Worm (Caenorhabditis elegans) whole organism, young adult: ENCODE measurements around the gene F12F6.7.

ENCODE experiments used
- B0019.2 ChIP-seq: fragments of 200-800 bp; sonication (Bioruptor generic); conservative IDR thresholded peaks from 2 replicates; pipeline ENCODE4 v1.3.6; 2022; ENCODE audit warnings: missing genetic modification reagents, missing genetic modification characterization, missing compliant biosample characterization
- B0336.3 ChIP-seq: fragments of 200-800 bp; sonication (Bioruptor generic); IDR thresholded peaks from 2 replicates; pipeline ENCODE4 v1.3.6; 2022; ENCODE audit warnings: missing genetic modification characterization, missing compliant biosample characterization
- F33H1.4 ChIP-seq: fragments of 200-800 bp; sonication (Bioruptor generic); IDR thresholded peaks from 2 replicates; pipeline ENCODE4 v1.3.6; 2022; ENCODE audit warnings: missing genetic modification reagents, missing genetic modification characterization, missing compliant biosample characterization
- F49E8.2 ChIP-seq: sonication (generic microtip); optimal IDR thresholded peaks from 3 replicates; lab custom pipeline; 2017; ENCODE audit warnings: missing genetic modification characterization, mild to moderate bottlenecking, missing compliant biosample characterization, antibody characterized with exemption, moderate library complexity; ENCODE audit not compliant: insufficient read depth
- Y53F4B.3 ChIP-seq: fragments of 200-800 bp; sonication (Bioruptor generic); IDR thresholded peaks from 2 replicates; pipeline ENCODE4 v1.3.6; 2022; ENCODE audit warnings: missing genetic modification reagents, missing genetic modification characterization, missing compliant biosample characterization
- Y53G8AR.9 ChIP-seq: fragments of 200-800 bp; sonication (Bioruptor generic); conservative IDR thresholded peaks from 2 replicates; pipeline ENCODE4 v1.3.6; 2022; ENCODE audit warnings: missing genetic modification reagents, missing genetic modification characterization, missing compliant biosample characterization
- ama-1 ChIP-seq, 3 experiments: fragments of 150-350 bp in 1 of 3; sonication (generic microtip) in 2 of 3; optimal IDR thresholded peaks; 2 replicates each; lab custom pipeline; 2014 to 2018; ENCODE audit warnings: missing biosample characterization in 2 of 3, missing genetic modification characterization in 2 of 3, missing genetic modification reagents in 2 of 3
- aptf-2 ChIP-seq: fragments of 200-800 bp; sonication (Bioruptor generic); conservative IDR thresholded peaks from 2 replicates; pipeline ENCODE4 v1.3.6; 2022; ENCODE audit warnings: missing genetic modification reagents, missing genetic modification characterization, missing compliant biosample characterization
- atf-7 ChIP-seq: sonication (generic microtip); optimal IDR thresholded peaks from 2 replicates; lab custom pipeline; 2017; ENCODE audit warnings: mild to moderate bottlenecking, missing genetic modification characterization, missing compliant biosample characterization
- attf-5 ChIP-seq: fragments of 200-800 bp; sonication (Bioruptor generic); optimal IDR thresholded peaks from 2 replicates; lab custom pipeline; 2018; ENCODE audit warnings: mild to moderate bottlenecking, missing genetic modification characterization, missing compliant biosample characterization
- attf-6 ChIP-seq: fragments of 200-800 bp; sonication (Bioruptor generic); IDR thresholded peaks from 2 replicates; pipeline ENCODE4 v1.3.6; 2022; ENCODE audit warnings: missing genetic modification reagents, missing genetic modification characterization, missing compliant biosample characterization
- bed-1 ChIP-seq: fragments of 200-800 bp; sonication (Bioruptor generic); IDR thresholded peaks from 2 replicates; pipeline ENCODE4 v1.3.6; 2022; ENCODE audit warnings: missing genetic modification reagents, missing genetic modification characterization, missing compliant biosample characterization
- ceh-40 ChIP-seq: fragments of 200-800 bp; sonication (Bioruptor generic); IDR thresholded peaks from 2 replicates; pipeline ENCODE4 v1.3.6; 2022; ENCODE audit warnings: missing genetic modification characterization, missing compliant biosample characterization
- ceh-79 ChIP-seq: sonication (generic microtip); optimal IDR thresholded peaks from 2 replicates; lab custom pipeline; 2017; ENCODE audit warnings: mild to moderate bottlenecking, missing genetic modification characterization, missing compliant biosample characterization
- dpl-1 ChIP-seq: fragments of 150-350 bp; optimal IDR thresholded peaks from 2 replicates; lab custom pipeline; 2014; ENCODE audit warnings: missing biosample characterization, missing genetic modification reagents, missing genetic modification characterization
- egl-44 ChIP-seq: fragments of 200-800 bp; sonication (Bioruptor generic); IDR thresholded peaks from 2 replicates; pipeline ENCODE4 v1.3.6; 2022; ENCODE audit warnings: missing genetic modification reagents, missing genetic modification characterization, missing compliant biosample characterization
- egrh-3 ChIP-seq: fragments of 200-800 bp; sonication (Bioruptor generic); IDR thresholded peaks from 2 replicates; pipeline ENCODE4 v1.3.6; 2022; ENCODE audit warnings: missing genetic modification reagents, missing genetic modification characterization, missing compliant biosample characterization
- ekl-4 ChIP-seq: fragments of 200-800 bp; sonication (Bioruptor generic); IDR thresholded peaks from 2 replicates; pipeline ENCODE4 v1.3.6; 2022; ENCODE audit warnings: missing genetic modification reagents, missing genetic modification characterization, missing compliant biosample characterization
- fkh-3 ChIP-seq: sonication (generic microtip); optimal IDR thresholded peaks from 2 replicates; lab custom pipeline; 2016; ENCODE audit warnings: mild to moderate bottlenecking, missing genetic modification characterization, missing compliant biosample characterization
- gei-17 ChIP-seq: fragments of 200-800 bp; sonication (Bioruptor generic); optimal IDR thresholded peaks from 2 replicates; lab custom pipeline; 2018; ENCODE audit warnings: mild to moderate bottlenecking, missing genetic modification characterization, missing compliant biosample characterization
- him-1 ChIP-seq: sonication (generic microtip); optimal IDR thresholded peaks from 2 replicates; lab custom pipeline; 2016; ENCODE audit warnings: missing genotype, missing genetic modification reagents, missing genetic modification characterization, missing compliant biosample characterization
- hrde-1 ChIP-seq: sonication (generic microtip); optimal IDR thresholded peaks from 2 replicates; lab custom pipeline; 2016; ENCODE audit warnings: missing genetic modification characterization, mild to moderate bottlenecking, missing compliant biosample characterization, moderate library complexity, missing genotype, missing genetic modification reagents, borderline replicate concordance
- lin-26 ChIP-seq: fragments of 200-800 bp; sonication (Bioruptor generic); IDR thresholded peaks from 2 replicates; pipeline ENCODE4 v1.3.6; 2022; ENCODE audit warnings: missing genetic modification reagents, missing genetic modification characterization, missing compliant biosample characterization
- lir-1 ChIP-seq: fragments of 200-800 bp; sonication (Bioruptor generic); conservative IDR thresholded peaks from 2 replicates; pipeline ENCODE4 v1.3.6; 2022; ENCODE audit warnings: missing genetic modification reagents, missing genetic modification characterization, missing compliant biosample characterization
- lsy-27 ChIP-seq: sonication (generic microtip); optimal IDR thresholded peaks from 2 replicates; lab custom pipeline; 2017; ENCODE audit warnings: missing genetic modification characterization, mild to moderate bottlenecking, missing compliant biosample characterization, antibody characterized with exemption, missing genotype, borderline replicate concordance; ENCODE audit not compliant: insufficient read depth
- madf-3 ChIP-seq: fragments of 200-800 bp; sonication (Bioruptor generic); IDR thresholded peaks from 2 replicates; pipeline ENCODE4 v1.3.6; 2022; ENCODE audit warnings: missing genetic modification reagents, missing genetic modification characterization, missing compliant biosample characterization
- madf-6 ChIP-seq: fragments of 200-800 bp; sonication (Bioruptor generic); IDR thresholded peaks from 2 replicates; pipeline ENCODE4 v1.3.6; 2022; ENCODE audit warnings: missing genetic modification reagents, missing genetic modification characterization, missing compliant biosample characterization
- mes-4 ChIP-seq: sonication (generic microtip); optimal IDR thresholded peaks from 2 replicates; lab custom pipeline; 2016; ENCODE audit warnings: missing genotype, missing genetic modification characterization, missing compliant biosample characterization
- nfya-2 ChIP-seq: fragments of 200-800 bp; sonication (Bioruptor generic); IDR thresholded peaks from 2 replicates; pipeline ENCODE4 v1.3.6; 2022; ENCODE audit warnings: missing genetic modification reagents, missing genetic modification characterization, missing compliant biosample characterization
- nfyb-1 ChIP-seq: fragments of 200-800 bp; sonication (Bioruptor generic); IDR thresholded peaks from 2 replicates; pipeline ENCODE4 v1.3.6; 2022; ENCODE audit warnings: missing genetic modification reagents, missing genetic modification characterization, missing compliant biosample characterization
- nhr-179 ChIP-seq: sonication (generic microtip); optimal IDR thresholded peaks from 2 replicates; lab custom pipeline; 2016; ENCODE audit warnings: mild to moderate bottlenecking, missing genetic modification characterization, missing compliant biosample characterization
- nhr-90 ChIP-seq: sonication (generic microtip); optimal IDR thresholded peaks from 2 replicates; lab custom pipeline; 2016; ENCODE audit warnings: missing genotype, mild to moderate bottlenecking, missing genetic modification characterization, missing compliant biosample characterization
- pbrm-1 ChIP-seq: fragments of 200-800 bp; sonication (Bioruptor generic); IDR thresholded peaks from 2 replicates; pipeline ENCODE4 v1.3.6; 2022; ENCODE audit warnings: missing genetic modification reagents, missing genetic modification characterization, missing compliant biosample characterization
- pha-4 ChIP-seq: fragments of 150-350 bp; sonication (generic microtip); optimal IDR thresholded peaks from 2 replicates; lab custom pipeline; 2014; ENCODE audit warnings: missing biosample characterization, missing genetic modification reagents, missing genetic modification characterization
- rec-8 ChIP-seq, 2 experiments: sonication (generic microtip); optimal IDR thresholded peaks; 2 replicates each; lab custom pipeline; 2016; ENCODE audit warnings: mild to moderate bottlenecking in 2 of 2, missing genetic modification characterization in 2 of 2, missing genetic modification reagents in 2 of 2, missing genotype in 2 of 2, missing biosample characterization in 1 of 2, missing compliant biosample characterization in 1 of 2, moderate library complexity in 1 of 2
- snpc-1.1 ChIP-seq: sonication (generic microtip); optimal IDR thresholded peaks from 2 replicates; lab custom pipeline; 2017; ENCODE audit warnings: missing genetic modification characterization, mild to moderate bottlenecking, missing compliant biosample characterization, antibody characterized with exemption, moderate library complexity, missing genotype, missing genetic modification reagents; ENCODE audit not compliant: insufficient read depth
- snpc-3.4 ChIP-seq: sonication (generic microtip); optimal IDR thresholded peaks from 2 replicates; lab custom pipeline; 2017; ENCODE audit warnings: missing genetic modification characterization, mild to moderate bottlenecking, missing compliant biosample characterization, antibody characterized with exemption, moderate library complexity, missing genotype, missing genetic modification reagents
- snpc-4 ChIP-seq, 5 experiments: fragments of 150-350 bp in 1 of 5; sonication (generic microtip) in 4 of 5; optimal IDR thresholded peaks; 2 replicates each; lab custom pipeline; 2014 to 2018; ENCODE audit warnings: missing genetic modification characterization in 5 of 5, missing biosample characterization in 3 of 5, antibody characterized with exemption in 2 of 5, mild to moderate bottlenecking in 2 of 5, missing compliant biosample characterization in 2 of 5, missing genotype in 2 of 5, moderate library complexity in 2 of 5, missing genetic modification reagents in 1 of 5

Gene F12F6.7

DNA sequence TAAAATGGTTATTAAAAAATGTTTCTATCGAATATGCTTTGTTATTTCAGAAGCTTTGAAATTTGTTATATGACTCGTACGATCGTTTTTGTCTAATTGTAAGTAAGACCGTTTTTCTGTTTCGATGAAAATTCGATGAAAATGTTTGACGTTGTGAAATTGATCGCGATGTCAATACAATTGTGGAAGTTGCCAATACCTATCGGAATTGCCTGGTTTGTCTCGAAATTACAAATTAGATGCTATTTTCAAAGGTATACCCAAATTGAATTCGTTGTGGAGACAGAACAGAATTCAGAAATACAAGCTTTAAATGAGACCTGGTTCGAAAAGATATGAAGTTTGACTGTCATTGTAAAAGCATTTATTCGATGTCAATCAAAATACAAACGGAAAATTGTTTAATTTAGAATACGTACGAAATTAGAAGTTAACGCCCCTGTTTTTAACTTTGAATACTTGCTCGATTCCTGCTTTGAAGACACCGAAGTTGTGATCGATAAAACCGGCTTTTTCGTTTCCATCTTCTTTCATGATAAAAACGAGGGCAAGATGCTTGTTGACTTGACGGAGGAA, 41.7 kb upstream of the F12F6.7 start:
- TF ChIP-seq ekl-4 (GFP tag; lab: Robert Waterston, UW), result peak; percentile 56; the same call in 1 of the 2 replicates
- TF ChIP-seq pha-4 (tag; lab: Kevin White, UChicago), result no peak
- peak; percentile 48; the same call in 1 of the 2 replicates for TF ChIP-seq Y53G8AR.9 (GFP tag; lab: Robert Waterston, UW)
- no peak for TF ChIP-seq egl-44
- TF ChIP-seq snpc-4 (GFP tag; optimal IDR thresholded peaks at IDR 0.05; lab: Kevin White, UChicago), result no peak
- peak in 1 of 4 experiments; percentile 49 for TF ChIP-seq snpc-4 (tag; optimal IDR thresholded peaks at IDR 0.05; lab: Kevin White, UChicago)
- TF ChIP-seq madf-3, result 0 out of 2 replicates have a peak, but pooled peaks have one; percentile 66
- TF ChIP-seq madf-6 (GFP tag; lab: Robert Waterston, UW), result peak; percentile 44; the same call in 1 of the 2 replicates
- TF ChIP-seq B0336.3 (GFP tag; lab: Robert Waterston, UW), result peak; percentile 58; the same call in 1 of the 2 replicates
- TF ChIP-seq nhr-179 (tag; lab: Kevin White, UChicago), result no peak
- TF ChIP-seq pbrm-1 (GFP tag; lab: Robert Waterston, UW), result 0 out of 2 replicates have a peak, but pooled peaks have one; percentile 43
- peak; percentile 63; the same call in 1 of the 2 replicates for TF ChIP-seq attf-6 (GFP tag; lab: Robert Waterston, UW)
- peak; percentile 39 for TF ChIP-seq F49E8.2 (tag; lab: Kevin White, UChicago)
- peak; percentile 68 for TF ChIP-seq hrde-1 (tag; lab: Kevin White, UChicago)
- TF ChIP-seq ceh-79 (tag; lab: Kevin White, UChicago), result no peak
- no peak for TF ChIP-seq nfya-2 (GFP tag; lab: Robert Waterston, UW)
- peak; percentile 32 for TF ChIP-seq snpc-1.1
- TF ChIP-seq nfyb-1 (GFP tag; lab: Robert Waterston, UW), result no peak
- TF ChIP-seq atf-7, result no peak
- peak; percentile 30 for TF ChIP-seq him-1 (tag; lab: Kevin White, UChicago)
- peak; percentile 37 for TF ChIP-seq F33H1.4 (GFP tag; lab: Robert Waterston, UW)

DNA sequence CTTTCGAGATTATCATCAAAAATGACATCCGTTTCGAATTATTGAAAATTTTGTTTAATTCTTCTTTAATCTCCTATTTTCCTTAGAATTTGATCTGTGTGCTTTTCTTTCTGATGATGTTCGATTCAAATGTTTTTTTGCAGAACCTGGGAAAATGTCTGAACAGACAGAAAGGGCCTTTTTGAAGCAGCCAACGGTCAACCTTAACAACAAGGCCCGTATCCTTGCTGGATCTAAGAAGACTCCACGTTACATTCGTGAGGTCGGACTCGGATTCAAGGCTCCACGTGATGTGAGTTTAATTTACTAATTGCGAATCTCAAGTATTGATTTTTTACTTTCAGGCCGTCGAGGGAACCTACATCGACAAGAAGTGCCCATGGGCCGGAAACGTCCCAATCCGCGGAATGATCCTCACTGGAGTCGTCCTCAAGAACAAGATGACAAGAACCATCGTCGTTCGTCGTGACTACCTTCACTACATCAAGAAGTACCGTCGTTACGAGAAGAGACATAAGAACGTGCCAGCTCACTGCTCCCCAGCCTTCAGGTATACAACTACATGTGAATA, 41.0 kb upstream of the F12F6.7 start, which contains the start of gene rps-11:
rps-11 (plus strand) TSS at position 144 of the 571 bp plus-strand sequence.
- TF ChIP-seq ceh-79 (tag; lab: Kevin White, UChicago) (no peak), nhr-90 (no peak), bed-1 (0 out of 2 replicates have a peak, but pooled peaks have one; percentile 48)

DNA sequence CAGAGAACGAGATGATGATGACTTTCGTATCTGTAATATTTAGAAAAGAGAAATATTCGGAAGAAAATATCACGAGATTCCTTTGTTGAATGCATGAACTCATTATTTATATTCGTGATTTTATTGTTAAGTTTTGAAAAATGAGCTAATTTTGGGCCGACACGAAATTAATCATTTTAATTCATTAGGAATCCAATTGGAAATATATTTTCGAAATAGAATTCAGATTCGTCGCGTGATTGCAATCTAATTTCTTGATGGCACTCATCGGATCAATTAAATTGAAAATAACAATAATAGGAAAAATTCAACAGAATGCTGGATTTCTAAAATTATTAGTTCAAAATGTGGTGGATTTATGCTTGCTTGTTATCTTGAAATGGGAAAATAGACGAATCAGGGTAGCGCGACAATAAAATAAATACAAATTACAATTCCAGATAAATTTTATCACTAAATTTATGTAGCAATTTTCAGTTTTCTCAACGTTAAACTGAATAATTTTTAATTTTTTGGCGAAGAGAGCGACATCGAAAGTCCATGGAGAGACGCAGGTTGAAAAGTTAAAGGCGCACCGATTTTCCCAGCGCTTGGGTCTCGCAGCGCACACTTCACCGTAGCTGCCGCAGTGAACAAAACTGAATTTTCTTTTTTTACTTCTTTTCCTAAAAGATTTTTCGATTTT, 40.2 kb upstream of the F12F6.7 start:
- TF ChIP-seq ekl-4 (GFP tag; lab: Robert Waterston, UW) (no peak), B0336.3 (GFP tag; lab: Robert Waterston, UW) (no peak; the same call in 1 of the 2 replicates), lin-26 (GFP tag; lab: Robert Waterston, UW) (no peak), mes-4 (no peak), dpl-1 (no peak), nhr-179 (tag; lab: Kevin White, UChicago) (no peak), lsy-27 (tag; lab: Kevin White, UChicago) (peak; percentile 23), hrde-1 (tag; lab: Kevin White, UChicago) (no peak), ama-1 (optimal IDR thresholded peaks at IDR 0.05; lab: Kevin White, UChicago) (no peak), ama-1 (GFP tag; optimal IDR thresholded peaks at IDR 0.05; lab: Kevin White, UChicago) (peak; percentile 47 to 51), lir-1 (GFP tag; lab: Robert Waterston, UW) (no peak; the same call in 1 of the 2 replicates), attf-5 (GFP tag; lab: Kevin White, UChicago) (peak; percentile 30), F49E8.2 (tag; lab: Kevin White, UChicago) (peak; percentile 78), snpc-3.4 (tag; lab: Kevin White, UChicago) (peak; percentile 80), ceh-40 (GFP tag; lab: Robert Waterston, UW) (no peak), egrh-3 (GFP tag; lab: Robert Waterston, UW) (0 out of 2 replicates have a peak, but pooled peaks have one; percentile 16), rec-8 (tag; optimal IDR thresholded peaks at IDR 0.05; lab: Kevin White, UChicago) (peak in 1 of 2 experiments; percentile 21), Y53F4B.3 (GFP tag; lab: Robert Waterston, UW) (no peak), him-1 (tag; lab: Kevin White, UChicago) (no peak), pha-4 (tag; lab: Kevin White, UChicago) (peak; percentile 19), B0019.2 (GFP tag; lab: Robert Waterston, UW) (no peak), fkh-3 (tag; lab: Kevin White, UChicago) (no peak), gei-17 (GFP tag; lab: Kevin White, UChicago) (no peak), aptf-2 (no peak), snpc-4 (GFP tag; optimal IDR thresholded peaks at IDR 0.05; lab: Kevin White, UChicago) (no peak), snpc-4 (tag; optimal IDR thresholded peaks at IDR 0.05; lab: Kevin White, UChicago) (peak; percentile 25 to 57 (median 36)), F33H1.4 (GFP tag; lab: Robert Waterston, UW) (peak; percentile 94)
